Fruit fly (Drosophila melanogaster): ENCODE results near the gene Inx7.

Gene Inx7

DNA sequence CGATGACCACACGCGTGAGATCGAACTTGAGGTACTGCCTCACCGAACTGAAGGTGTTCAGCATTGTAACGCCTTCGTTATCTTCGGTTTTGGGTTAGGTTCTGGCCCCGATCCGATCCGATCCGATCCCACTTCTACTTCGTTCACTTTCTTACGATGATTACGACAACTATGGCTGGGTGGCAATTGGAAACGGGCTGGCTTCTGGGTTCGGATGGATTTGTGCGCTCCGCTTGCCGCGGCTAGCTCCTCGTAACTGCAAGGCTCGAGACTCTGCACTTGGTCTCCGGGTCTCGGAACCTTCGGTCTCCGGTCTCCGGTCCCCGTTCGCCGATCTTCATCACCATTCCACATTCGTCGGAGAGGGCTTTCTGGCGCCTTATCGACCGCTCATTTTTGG, at the start of gene Inx7:
TSS of gene Inx7 (minus strand) at position 263 of the 400 bp plus-strand sequence.
- no peak for TF ChIP-seq CG17801 (GFP tag; optimal IDR thresholded peaks at IDR 0.05; ENCODE audit: partially characterized antibody)

DNA sequence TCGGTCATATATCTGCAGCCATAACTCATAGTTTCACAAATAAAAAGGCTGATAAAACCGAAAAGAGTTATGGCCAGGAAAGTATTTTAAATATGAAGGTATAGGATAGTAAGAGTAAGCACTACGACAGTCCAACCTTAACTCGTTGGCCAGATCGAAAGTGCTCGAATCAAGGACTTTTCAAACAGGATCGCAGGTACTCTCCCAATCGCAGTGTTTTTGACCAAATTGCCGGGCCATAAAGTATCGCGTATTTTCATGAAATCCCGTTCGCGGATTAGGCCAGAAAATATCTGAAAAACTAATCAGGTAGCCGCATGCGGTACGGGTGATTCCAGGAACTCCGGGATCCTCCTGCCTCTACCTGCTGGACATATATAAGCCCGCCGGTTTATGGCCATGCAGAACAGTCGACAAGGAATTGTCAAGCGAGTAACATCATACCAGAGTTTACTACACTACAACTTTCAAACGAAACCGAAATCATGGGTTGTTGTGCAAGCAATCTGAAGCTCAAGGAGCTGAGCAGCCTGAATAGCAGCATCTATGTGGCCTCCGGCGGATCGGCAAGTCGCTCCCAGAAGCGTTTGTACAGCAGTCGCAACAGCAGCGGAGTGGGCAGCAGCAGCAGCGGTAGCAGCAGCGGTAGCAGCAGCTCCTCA, 46.9 kb upstream of the Inx7 start, which contains the start of gene CG14427:
TSS of gene CG14427 (plus strand) at position 399 of the 662 bp plus-strand sequence.
- no peak for TF ChIP-seq CG17801 (GFP tag; optimal IDR thresholded peaks at IDR 0.05; ENCODE audit: partially characterized antibody)

DNA sequence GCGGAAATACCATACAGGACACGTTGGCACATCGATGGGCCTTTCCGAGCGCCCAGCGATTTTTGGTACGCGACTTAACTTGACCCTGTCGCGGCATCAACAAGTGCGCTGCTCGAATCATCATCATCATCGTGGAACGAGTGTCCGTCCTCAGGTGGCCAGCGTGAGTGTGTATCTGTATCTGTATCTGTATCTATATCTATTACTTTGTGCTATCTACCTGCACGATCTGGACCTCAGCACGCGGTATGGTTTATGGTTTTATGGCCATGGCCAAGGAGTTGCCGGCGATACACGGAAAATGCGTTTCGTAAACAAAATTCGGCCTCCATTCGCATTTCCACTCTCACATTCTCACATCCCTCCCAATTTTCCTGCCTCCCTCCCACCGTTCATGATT, 43.6 kb upstream of the Inx7 start:
- TF ChIP-seq CG17801 (GFP tag; optimal IDR thresholded peaks at IDR 0.05; ENCODE audit: partially characterized antibody) = no peak

DNA sequence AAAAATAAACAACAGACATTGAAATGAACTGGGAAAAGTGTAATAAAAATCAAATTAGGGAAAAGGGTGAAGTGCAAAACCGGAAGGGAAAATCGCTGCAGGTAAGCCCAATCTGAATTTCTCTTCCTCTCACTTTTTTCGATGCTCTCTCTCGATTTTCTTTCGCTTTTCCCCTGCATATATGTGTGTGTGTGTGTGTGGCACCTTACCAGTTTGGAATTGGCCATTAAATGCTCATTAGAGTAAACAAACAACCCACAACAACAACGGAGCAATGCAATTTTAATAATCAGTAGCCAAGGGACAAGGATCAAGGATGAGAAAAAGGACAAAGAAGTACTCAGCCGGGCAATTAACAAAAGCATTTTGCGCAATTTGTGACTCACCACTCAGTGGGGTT, 41.5 kb upstream of the Inx7 start:
- TF ChIP-seq CG17801 (GFP tag; optimal IDR thresholded peaks at IDR 0.05; ENCODE audit: partially characterized antibody) = no peak

DNA sequence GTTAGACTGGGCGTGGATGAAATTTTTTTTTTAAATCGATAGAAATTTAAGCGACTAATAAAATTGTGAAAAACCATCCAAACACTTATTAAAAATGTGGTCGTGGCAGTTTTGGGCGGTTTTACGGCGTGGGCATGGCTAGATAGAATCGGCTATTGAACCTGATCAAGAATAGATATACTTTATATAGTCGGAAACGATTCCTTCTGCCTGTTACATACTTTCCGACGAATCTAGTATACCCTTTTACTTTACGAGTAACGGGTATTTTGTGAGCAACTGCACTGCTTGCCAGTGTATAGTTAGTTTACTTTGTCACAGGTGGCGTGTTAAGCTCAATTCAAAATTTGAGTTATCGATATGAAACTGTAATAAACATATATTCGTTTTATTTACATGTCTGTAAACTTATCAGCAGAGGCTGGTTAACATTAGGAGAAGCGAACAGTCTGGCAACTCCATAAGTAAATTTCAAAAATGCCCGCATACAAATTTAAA, 21.6 kb upstream of the Inx7 start:
- TF ChIP-seq CG17801 (GFP tag; optimal IDR thresholded peaks at IDR 0.05; ENCODE audit: partially characterized antibody) = peak; percentile 20

DNA sequence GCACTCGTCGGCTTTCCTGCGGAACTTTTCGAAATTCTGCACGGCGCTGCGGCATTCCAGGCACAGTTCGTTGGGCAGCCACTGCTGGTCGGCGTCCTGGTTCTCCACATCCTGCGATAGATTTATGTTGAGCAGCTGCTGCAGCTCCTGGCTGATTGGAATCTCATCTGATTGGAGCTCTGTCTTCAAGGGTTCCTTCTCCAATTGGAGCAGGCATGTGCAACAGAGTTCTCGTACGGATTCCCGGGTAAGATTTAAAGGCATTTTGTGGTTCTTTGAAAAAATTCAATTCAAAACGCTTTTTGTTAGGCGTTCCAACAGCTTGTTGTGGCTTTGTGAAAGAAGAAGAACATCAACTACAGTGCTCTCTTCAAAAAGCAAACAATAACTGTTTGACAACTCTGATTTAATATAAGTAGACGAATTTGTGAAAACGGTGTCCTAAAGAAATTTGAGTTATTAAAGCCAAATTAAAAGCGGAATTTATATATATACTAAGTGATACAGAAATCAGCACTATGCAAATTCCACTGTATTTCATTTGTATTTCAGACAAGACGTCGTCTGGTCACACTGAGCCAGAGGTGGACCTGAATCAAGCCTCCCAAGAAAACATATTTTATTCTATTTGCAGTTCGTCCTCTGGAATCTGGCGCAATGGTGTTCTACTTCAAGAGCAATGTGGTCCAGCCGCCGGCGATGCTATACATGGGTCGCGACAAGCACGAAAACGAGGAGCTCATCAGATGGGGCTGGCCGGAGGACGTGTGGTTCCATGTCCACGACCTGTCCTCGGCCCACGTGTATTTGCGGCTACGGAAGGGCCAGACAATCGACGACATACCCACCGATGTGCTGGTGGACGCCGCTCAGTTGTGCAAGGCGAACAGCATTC, 20.2 kb upstream of the Inx7 start, which contains the start of the genes CG3032 and CG4593:
TSS of gene CG3032 (minus strand) at position 562 of the 895 bp plus-strand sequence.
TSS of gene CG4593 (plus strand) at position 568 of the 895 bp plus-strand sequence.
- TF ChIP-seq CG17801 (GFP tag; optimal IDR thresholded peaks at IDR 0.05; ENCODE audit: partially characterized antibody) = peak; percentile 90

DNA sequence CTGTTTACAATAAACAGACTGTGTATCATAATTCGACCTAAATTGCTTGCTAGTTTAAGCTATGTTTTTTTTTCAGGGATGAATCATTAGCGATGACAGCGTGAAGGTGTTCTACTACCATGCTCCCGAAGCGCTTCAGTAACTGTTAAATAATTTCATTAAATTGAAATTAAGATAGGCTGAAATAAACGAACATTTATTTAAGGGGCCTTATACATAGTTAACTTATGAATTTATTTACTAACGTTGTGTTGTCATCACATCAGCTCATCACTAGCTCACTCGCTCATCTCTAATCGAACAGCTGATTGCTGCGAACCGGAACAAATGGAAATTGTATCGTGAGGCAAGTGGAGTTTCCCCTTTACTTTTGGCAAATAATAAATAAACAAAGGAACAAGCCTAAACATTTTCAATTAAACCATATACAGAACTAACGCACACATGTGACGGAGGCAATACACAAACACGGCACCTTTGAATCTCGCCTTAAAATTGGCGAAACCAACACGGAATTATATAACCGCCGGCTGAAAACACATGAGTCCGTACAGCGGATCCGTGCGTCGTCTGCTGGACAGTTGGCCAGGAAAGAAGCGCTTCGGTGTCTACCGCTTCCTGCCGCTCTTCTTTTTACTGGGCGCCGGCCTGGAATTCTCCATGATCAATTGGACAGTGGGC, 17.8 kb upstream of the Inx7 start, which contains the start of the genes cm, sloth1 and sloth2:
TSS of gene cm (minus strand) at position 83 of the 681 bp plus-strand sequence.
TSS of gene sloth1 (plus strand) at position 295 of the 681 bp plus-strand sequence.
TSS of gene sloth2 (plus strand) at position 295 of the 681 bp plus-strand sequence.
- peak; percentile 92 for TF ChIP-seq CG17801 (GFP tag; optimal IDR thresholded peaks at IDR 0.05; ENCODE audit: partially characterized antibody)

DNA sequence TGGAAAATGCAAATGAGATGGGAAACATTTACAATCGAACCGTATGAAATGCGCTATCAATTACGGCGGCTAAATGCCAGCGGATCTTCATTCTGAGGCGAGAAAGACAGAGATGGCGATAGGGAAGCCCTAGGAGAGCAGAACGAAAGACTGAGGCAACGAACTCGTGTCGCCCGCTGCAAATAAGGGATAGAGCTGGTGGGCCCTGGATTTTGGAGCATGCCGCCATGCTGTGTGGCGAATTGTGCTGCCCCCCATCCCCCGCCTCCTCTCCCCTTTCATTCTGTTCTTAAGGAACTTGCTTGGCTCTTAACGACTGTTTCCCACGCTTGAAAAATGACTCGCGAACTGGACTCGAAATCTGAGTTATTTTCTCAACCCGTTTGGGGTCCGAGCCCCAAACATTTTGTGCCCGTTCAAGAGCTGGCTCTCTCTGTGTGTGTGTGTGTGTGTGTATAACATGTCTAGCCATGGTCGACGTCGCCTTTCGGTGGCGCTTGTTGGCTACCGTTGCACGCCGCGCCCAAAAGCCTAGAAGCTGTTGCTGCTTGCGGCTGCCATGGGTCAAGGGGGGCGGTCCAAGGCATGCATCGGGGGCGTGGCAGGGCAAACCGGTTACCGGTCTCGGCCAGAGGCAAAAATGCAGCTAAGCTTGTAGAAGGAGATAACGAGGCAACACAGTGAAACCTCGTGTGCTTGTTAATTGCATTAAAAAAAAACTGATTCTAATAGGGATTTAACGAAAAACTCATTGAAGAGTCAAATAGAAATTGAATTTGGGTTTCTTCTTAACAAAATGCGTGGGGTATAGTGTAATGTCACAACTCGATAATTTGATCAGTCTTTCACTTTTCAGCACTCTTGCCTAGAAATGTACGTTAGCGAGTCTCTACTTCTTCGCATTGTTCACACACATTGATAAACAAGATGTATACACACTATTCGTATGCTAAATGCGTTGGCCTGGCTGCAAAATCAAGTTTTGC, 15.0 kb upstream of the Inx7 start:
- TF ChIP-seq CG17801 (GFP tag; optimal IDR thresholded peaks at IDR 0.05; ENCODE audit: partially characterized antibody) = no peak

DNA sequence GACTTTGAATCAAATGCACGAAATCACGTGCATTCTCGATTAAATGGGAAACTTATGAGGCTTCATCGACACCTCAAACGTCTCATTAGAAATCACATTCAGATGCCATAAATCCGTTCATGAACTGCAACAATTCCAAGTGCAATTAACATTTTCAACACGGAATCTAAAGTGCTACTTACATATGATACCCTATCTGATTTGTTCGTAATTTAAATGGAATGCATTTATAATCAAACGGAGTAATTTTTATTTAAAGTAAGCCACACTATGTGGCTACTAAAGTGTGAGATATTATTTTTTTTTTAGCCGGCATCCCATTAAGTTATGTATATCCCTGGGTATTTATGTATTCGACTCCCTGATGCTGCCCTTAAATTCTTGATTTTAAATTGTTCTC, 14.3 kb upstream of the Inx7 start:
- TF ChIP-seq CG17801 (GFP tag; optimal IDR thresholded peaks at IDR 0.05; ENCODE audit: partially characterized antibody) = no peak

DNA sequence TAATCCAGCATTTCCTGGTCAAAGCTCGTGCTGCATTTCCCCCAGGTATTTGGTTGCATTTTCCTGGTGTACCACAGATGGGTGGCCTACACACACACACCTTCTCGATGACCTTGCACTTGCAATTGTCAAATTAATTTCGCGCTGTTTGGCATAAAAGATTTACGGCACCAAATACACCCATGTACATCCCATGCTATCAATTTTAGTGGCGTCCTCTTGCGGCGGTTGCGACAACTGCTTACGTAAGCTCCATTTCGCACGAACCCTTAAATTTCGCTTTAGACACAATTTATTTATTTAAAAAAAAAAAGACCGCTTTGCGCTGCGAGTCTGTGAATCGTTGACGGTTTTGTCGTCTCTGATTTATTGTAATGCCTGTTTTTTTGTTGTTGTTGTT, 12.0 kb upstream of the Inx7 start:
- no peak for TF ChIP-seq CG17801 (GFP tag; optimal IDR thresholded peaks at IDR 0.05; ENCODE audit: partially characterized antibody)

DNA sequence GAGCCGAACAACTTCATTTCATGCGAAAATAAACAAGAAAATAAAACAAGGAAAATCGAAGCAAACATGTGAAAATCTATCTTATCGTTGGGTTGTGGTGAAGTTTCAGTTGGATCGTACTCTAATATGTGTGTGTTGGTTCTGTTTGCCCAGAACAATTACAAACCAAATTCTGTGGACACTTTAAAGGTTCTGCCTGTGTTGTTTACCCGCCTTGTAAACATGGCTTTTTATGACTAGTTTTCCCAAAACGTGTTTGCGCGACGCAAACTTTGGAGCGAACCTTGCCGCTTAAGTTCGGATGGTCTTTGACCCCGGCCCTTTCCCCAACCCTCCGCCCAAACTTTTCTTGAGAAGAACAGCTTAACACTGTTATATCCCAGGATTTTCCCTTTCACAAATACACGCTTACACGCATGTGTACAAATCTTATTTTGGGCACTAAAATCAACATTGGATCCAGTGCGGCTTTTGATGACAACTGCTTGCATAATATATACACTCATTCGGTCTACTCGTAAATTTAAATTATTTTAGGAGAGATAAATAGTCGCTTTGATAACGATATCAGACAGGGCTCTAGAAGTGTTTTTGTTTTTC, 10.8 kb upstream of the Inx7 start:
- no peak for TF ChIP-seq CG17801 (GFP tag; optimal IDR thresholded peaks at IDR 0.05; ENCODE audit: partially characterized antibody)

DNA sequence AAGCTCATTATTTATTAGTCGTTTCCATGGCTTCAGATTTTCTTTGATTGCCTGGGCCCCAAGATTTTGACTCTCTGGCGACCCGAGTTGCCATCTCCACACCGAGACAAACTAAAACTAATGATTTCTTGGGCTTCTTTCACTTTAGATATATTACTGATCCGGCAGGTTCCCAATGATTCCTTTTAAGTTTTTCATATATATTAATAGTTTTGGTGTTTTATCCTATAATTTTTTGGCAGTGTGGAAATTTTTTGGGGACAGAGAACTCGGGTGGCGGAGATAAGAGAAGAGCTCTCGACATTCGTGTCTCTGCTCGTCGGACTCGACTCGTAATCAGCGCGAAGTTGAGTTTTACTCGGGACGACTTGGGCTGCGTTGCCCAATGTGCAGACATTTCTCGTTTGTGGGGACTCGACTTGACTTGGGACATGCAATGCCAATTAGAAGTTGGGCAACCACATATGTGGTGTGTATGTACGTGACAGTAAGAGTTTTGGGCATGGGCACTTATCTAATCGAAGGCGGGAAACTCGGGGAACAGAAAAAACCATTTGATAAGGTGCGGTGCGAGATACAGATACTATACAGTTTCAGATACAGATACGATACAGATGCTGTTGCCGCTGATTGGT, 7.8 kb upstream of the Inx7 start:
- no peak for TF ChIP-seq CG17801 (GFP tag; optimal IDR thresholded peaks at IDR 0.05; ENCODE audit: partially characterized antibody)
